Fruit fly (Drosophila melanogaster): Measurements from ENCODE around the gene CG7031.

dm6 chr3R:22776457-22776856 is 27.6 kb upstream of the CG7031 start:
- no peak for TF ChIP-seq Snoo (tag; optimal IDR thresholded peaks at IDR 0.05)
- TF ChIP-seq CG32121 (GFP tag; IDR thresholded peaks at IDR 0.05): no peak

All from whole organism, pupa.